Fruit fly (Drosophila melanogaster) whole organism, embryonic: ENCODE measurements around the gene CG31265.

Experiments
- CG10209 ChIP-seq: fragments of 200-800 bp; sonication (Bioruptor generic); optimal IDR thresholded peaks from 3 replicates; lab custom pipeline; 2017; ENCODE audit warnings: missing biosample characterization, mild to moderate bottlenecking, missing genetic modification characterization, missing genetic modification reagents
- CG10462 ChIP-seq: fragments of 200-800 bp; sonication (Bioruptor generic); optimal IDR thresholded peaks from 2 replicates; lab custom pipeline; 2016; ENCODE audit warnings: missing biosample characterization, missing genetic modification characterization
- CG10543 ChIP-seq: fragments of 200-800 bp; sonication (Bioruptor generic); optimal IDR thresholded peaks from 3 replicates; lab custom pipeline; 2017; ENCODE audit warnings: missing biosample characterization, mild to moderate bottlenecking, missing genetic modification characterization, moderate library complexity
- CG11085 ChIP-seq: fragments of 200-800 bp; sonication (Bioruptor generic); IDR thresholded peaks from 2 replicates; pipeline ENCODE4 v1.3.6; 2022; ENCODE audit warnings: missing biosample characterization, missing genetic modification characterization
- CG11560 ChIP-seq: fragments of 200-800 bp; sonication (Bioruptor generic); IDR thresholded peaks from 3 replicates; pipeline ENCODE4 v1.3.6; 2022; ENCODE audit warnings: missing biosample characterization, missing genetic modification characterization
- CG12942 ChIP-seq: fragments of 200-800 bp; sonication (Bioruptor generic); optimal IDR thresholded peaks from 3 replicates; lab custom pipeline; 2016; ENCODE audit warnings: missing biosample characterization, missing genetic modification characterization
- CG13775 ChIP-seq: fragments of 200-800 bp; sonication (Bioruptor generic); optimal IDR thresholded peaks from 3 replicates; lab custom pipeline; 2017; ENCODE audit warnings: missing biosample characterization, mild to moderate bottlenecking, missing genetic modification characterization
- CG15269 ChIP-seq: fragments of 200-800 bp; sonication (Bioruptor generic); optimal IDR thresholded peaks from 2 replicates; lab custom pipeline; 2018; ENCODE audit warnings: missing biosample characterization, mild to moderate bottlenecking, missing genetic modification characterization, moderate library complexity
- CG16863 ChIP-seq: fragments of 200-800 bp; sonication (Bioruptor generic); optimal IDR thresholded peaks from 3 replicates; lab custom pipeline; 2016; ENCODE audit warnings: missing biosample characterization, missing genetic modification characterization
- CG17829 ChIP-seq: fragments of 200-800 bp; optimal IDR thresholded peaks from 2 replicates; lab custom pipeline; 2019; ENCODE audit warnings: missing biosample characterization, mild to moderate bottlenecking, missing genetic modification characterization, moderate library complexity
- CG18262 ChIP-seq: fragments of 200-800 bp; optimal IDR thresholded peaks from 3 replicates; lab custom pipeline; 2019; ENCODE audit warnings: missing biosample characterization, mild to moderate bottlenecking, missing genetic modification characterization, moderate library complexity
- CG2116 ChIP-seq: fragments of 200-800 bp; sonication (Bioruptor generic); optimal IDR thresholded peaks from 3 replicates; lab custom pipeline; 2018; ENCODE audit warnings: missing biosample characterization, mild to moderate bottlenecking, missing genetic modification characterization
- CG30431 ChIP-seq: fragments of 200-800 bp; sonication (Bioruptor generic); optimal IDR thresholded peaks from 2 replicates; lab custom pipeline; 2017; ENCODE audit warnings: missing biosample characterization, missing genetic modification characterization
- CG3838 ChIP-seq: fragments of 200-800 bp; sonication (Bioruptor generic); optimal IDR thresholded peaks from 3 replicates; lab custom pipeline; 2016; ENCODE audit warnings: missing biosample characterization, missing genetic modification characterization
- CG4730 ChIP-seq: fragments of 200-800 bp; sonication (Bioruptor generic); IDR thresholded peaks from 2 replicates; pipeline ENCODE4 v1.3.6; 2022; ENCODE audit warnings: missing biosample characterization, missing genetic modification characterization
- CG4820 ChIP-seq: fragments of 200-800 bp; sonication (Bioruptor generic); optimal IDR thresholded peaks from 3 replicates; lab custom pipeline; 2016; ENCODE audit warnings: missing biosample characterization, missing genetic modification characterization
- CG6683 ChIP-seq: fragments of 200-800 bp; sonication (Bioruptor generic); optimal IDR thresholded peaks from 2 replicates; lab custom pipeline; 2017; ENCODE audit warnings: missing biosample characterization, mild to moderate bottlenecking, missing genetic modification characterization, missing genetic modification reagents
- CG7271 ChIP-seq: fragments of 200-800 bp; sonication (Bioruptor generic); optimal IDR thresholded peaks from 2 replicates; lab custom pipeline; 2018; ENCODE audit warnings: missing biosample characterization, mild to moderate bottlenecking, missing genetic modification characterization, moderate library complexity
- CG7987 ChIP-seq: fragments of 200-800 bp; sonication (Bioruptor generic); optimal IDR thresholded peaks from 2 replicates; lab custom pipeline; 2018; ENCODE audit warnings: missing biosample characterization, mild to moderate bottlenecking, missing genetic modification characterization, moderate library complexity
- CG8281 ChIP-seq: fragments of 200-800 bp; sonication (Bioruptor generic); optimal IDR thresholded peaks from 2 replicates; lab custom pipeline; 2018; ENCODE audit warnings: missing biosample characterization, mild to moderate bottlenecking, missing genetic modification characterization, moderate library complexity
- CG8290 ChIP-seq, 3 experiments: fragments of 200-800 bp; sonication (Bioruptor generic); optimal IDR thresholded peaks; 2 replicates each; lab custom pipeline; 2016 to 2019; ENCODE audit warnings: missing biosample characterization in 3 of 3, missing genetic modification characterization in 3 of 3, mild to moderate bottlenecking in 2 of 3, moderate library complexity in 1 of 3
- CG8388 ChIP-seq: fragments of 200-800 bp; sonication (Bioruptor generic); optimal IDR thresholded peaks from 2 replicates; lab custom pipeline; 2019; ENCODE audit warnings: missing biosample characterization, mild to moderate bottlenecking, missing genetic modification characterization, moderate library complexity
- CG9797 ChIP-seq: fragments of 200-800 bp; sonication (Bioruptor generic); optimal IDR thresholded peaks from 3 replicates; lab custom pipeline; 2018; ENCODE audit warnings: missing biosample characterization, mild to moderate bottlenecking, missing genetic modification characterization
- Dfd ChIP-seq, 2 experiments: fragments of >200 bp; optimal IDR thresholded peaks; 2 replicates each; lab custom pipeline; 2017; ENCODE audit warnings: missing biosample characterization in 2 of 2, missing genetic modification characterization in 2 of 2
- Hsf ChIP-seq: fragments of 200-800 bp; sonication (Bioruptor generic); optimal IDR thresholded peaks from 3 replicates; lab custom pipeline; 2016; ENCODE audit warnings: missing biosample characterization, missing genetic modification characterization
- Lim3 ChIP-seq: fragments of 200-800 bp; sonication (Bioruptor generic); IDR thresholded peaks from 2 replicates; pipeline ENCODE4 v1.3.6; 2022; ENCODE audit warnings: missing biosample characterization, missing genetic modification characterization
- MTF-1 ChIP-seq: fragments of 200-800 bp; sonication (Bioruptor generic); optimal IDR thresholded peaks from 2 replicates; lab custom pipeline; 2018; ENCODE audit warnings: missing biosample characterization, mild to moderate bottlenecking, missing genetic modification characterization, borderline replicate concordance
- Meics ChIP-seq: fragments of 200-800 bp; sonication (Bioruptor generic); optimal IDR thresholded peaks from 2 replicates; lab custom pipeline; 2017; ENCODE audit warnings: missing biosample characterization, mild to moderate bottlenecking, missing genetic modification characterization
- Neu2 ChIP-seq: fragments of 200-800 bp; sonication (Bioruptor generic); optimal IDR thresholded peaks from 3 replicates; lab custom pipeline; 2016; ENCODE audit warnings: missing biosample characterization, missing genetic modification characterization, borderline replicate concordance
- Six4 ChIP-seq: fragments of 200-800 bp; sonication (Bioruptor generic); optimal IDR thresholded peaks from 2 replicates; lab custom pipeline; 2016; ENCODE audit warnings: missing biosample characterization, missing genetic modification characterization
- Spps ChIP-seq: fragments of 200-800 bp; sonication (Bioruptor generic); optimal IDR thresholded peaks from 2 replicates; lab custom pipeline; 2018; ENCODE audit warnings: missing biosample characterization, mild to moderate bottlenecking, missing genetic modification characterization
- Trl ChIP-seq, 3 experiments: fragments of >200 bp in 2 of 3; fragments of 200-800 bp in 1 of 3; sonication (Bioruptor generic) in 1 of 3; optimal IDR thresholded peaks; 2 replicates in 1 of 3; 3 replicates in 2 of 3; lab custom pipeline; 2016 to 2017; ENCODE audit warnings: missing biosample characterization in 1 of 3, missing genetic modification characterization in 1 of 3
- ap ChIP-seq: fragments of 200-800 bp; sonication (Bioruptor generic); IDR thresholded peaks from 2 replicates; pipeline ENCODE4 v1.3.6; 2022; ENCODE audit warnings: missing biosample characterization, missing genetic modification characterization
- ato ChIP-seq: fragments of 200-800 bp; sonication (Bioruptor generic); IDR thresholded peaks from 2 replicates; pipeline ENCODE4 v1.3.6; 2022; ENCODE audit warnings: missing biosample characterization, missing genetic modification characterization; ENCODE audit not compliant: partially characterized antibody
- az2 ChIP-seq: fragments of 200-800 bp; sonication (Bioruptor generic); optimal IDR thresholded peaks from 3 replicates; lab custom pipeline; 2016; ENCODE audit warnings: missing biosample characterization, missing genetic modification characterization
- bcd ChIP-seq: fragments of 200-800 bp; sonication (Bioruptor generic); optimal IDR thresholded peaks from 2 replicates; lab custom pipeline; 2017; ENCODE audit warnings: missing biosample characterization, mild to moderate bottlenecking, missing genetic modification characterization
- caup ChIP-seq: fragments of 200-800 bp; sonication (Bioruptor generic); optimal IDR thresholded peaks from 3 replicates; lab custom pipeline; 2017; ENCODE audit warnings: missing biosample characterization, mild to moderate bottlenecking, missing genetic modification characterization, moderate library complexity; ENCODE audit not compliant: severe bottlenecking
- dmrt99B ChIP-seq: fragments of 200-800 bp; sonication (Bioruptor generic); optimal IDR thresholded peaks from 2 replicates; lab custom pipeline; 2018; ENCODE audit warnings: missing biosample characterization, mild to moderate bottlenecking, missing genetic modification characterization, moderate library complexity
- emc ChIP-seq: fragments of 200-800 bp; sonication (Bioruptor generic); optimal IDR thresholded peaks from 2 replicates; lab custom pipeline; 2016; ENCODE audit warnings: missing biosample characterization, missing genetic modification characterization
- gfzf ChIP-seq: fragments of 200-800 bp; sonication (Bioruptor generic); optimal IDR thresholded peaks from 2 replicates; lab custom pipeline; 2016; ENCODE audit warnings: missing biosample characterization, mild to moderate bottlenecking, missing genetic modification characterization, moderate library complexity
- lilli ChIP-seq: fragments of 200-800 bp; sonication (Bioruptor generic); optimal IDR thresholded peaks from 3 replicates; lab custom pipeline; 2016; ENCODE audit warnings: missing biosample characterization, missing genetic modification characterization
- rib ChIP-seq: fragments of 200-800 bp; sonication (Bioruptor generic); IDR thresholded peaks from 2 replicates; pipeline ENCODE4 v1.3.6; 2022; ENCODE audit warnings: missing biosample characterization, missing genetic modification characterization
- run ChIP-seq: fragments of 200-800 bp; sonication (Bioruptor generic); optimal IDR thresholded peaks from 3 replicates; lab custom pipeline; 2018; ENCODE audit warnings: missing biosample characterization, mild to moderate bottlenecking, missing genetic modification characterization
- sd ChIP-seq: fragments of 200-800 bp; sonication (Bioruptor generic); optimal IDR thresholded peaks from 3 replicates; lab custom pipeline; 2018; ENCODE audit warnings: missing biosample characterization, mild to moderate bottlenecking, missing genetic modification characterization, moderate library complexity
- slp2 ChIP-seq: fragments of 200-800 bp; sonication (Bioruptor generic); optimal IDR thresholded peaks from 2 replicates; lab custom pipeline; 2016; ENCODE audit warnings: missing biosample characterization, missing genetic modification characterization
- so ChIP-seq: fragments of 200-800 bp; sonication (Bioruptor generic); IDR thresholded peaks from 3 replicates; pipeline ENCODE4 v1.3.6; 2022; ENCODE audit warnings: missing biosample characterization, missing genetic modification characterization
- tna ChIP-seq: fragments of 200-800 bp; sonication (Bioruptor generic); IDR thresholded peaks from 2 replicates; pipeline ENCODE4 v1.3.6; 2022; ENCODE audit warnings: missing biosample characterization, missing genetic modification characterization; ENCODE audit not compliant: partially characterized antibody
- trem ChIP-seq: fragments of 200-800 bp; optimal IDR thresholded peaks from 3 replicates; lab custom pipeline; 2019; ENCODE audit warnings: missing biosample characterization, mild to moderate bottlenecking, missing genetic modification characterization, moderate library complexity
- zf30C ChIP-seq: fragments of 200-800 bp; sonication (Bioruptor generic); optimal IDR thresholded peaks from 3 replicates; lab custom pipeline; 2018; ENCODE audit warnings: missing biosample characterization, mild to moderate bottlenecking, missing genetic modification characterization

Gene CG31265

dm6 chr3R:17149080-17149746, 21.2 kb downstream of the CG31265 start, which contains the start of the genes m-cup and Det (continued):
- no peak for TF ChIP-seq so
- TF ChIP-seq MTF-1, result no peak
- TF ChIP-seq CG4730 (GFP tag; lab: Robert Waterston, UW), result no peak
- no peak for TF ChIP-seq CG30431 (GFP tag; lab: Kevin White, UChicago)
- peak; percentile 36 for TF ChIP-seq lilli (GFP tag; lab: Kevin White, UChicago)
- no peak for TF ChIP-seq Dfd (GFP tag; optimal IDR thresholded peaks at IDR 0.05; lab: Kevin White, UChicago)
- TF ChIP-seq CG13775 (GFP tag; lab: Kevin White, UChicago), result peak; percentile 24
- no peak for TF ChIP-seq Spps (tag; lab: Kevin White, UChicago)
- no peak for TF ChIP-seq Trl (optimal IDR thresholded peaks at IDR 0.05; lab: Kevin White, UChicago)
- TF ChIP-seq Trl (GFP tag; optimal IDR thresholded peaks at IDR 0.05; lab: Kevin White, UChicago), result peak; percentile 16
- no peak for TF ChIP-seq Six4 (GFP tag; lab: Kevin White, UChicago)
- no peak for TF ChIP-seq az2
- peak; percentile 26 for TF ChIP-seq CG7271 (tag; lab: Kevin White, UChicago)
- TF ChIP-seq CG10462, result no peak
- TF ChIP-seq ato (GFP tag; lab: Robert Waterston, UW), result no peak
- no peak for TF ChIP-seq Lim3 (GFP tag; lab: Robert Waterston, UW)
- no peak for TF ChIP-seq caup (GFP tag; lab: Kevin White, UChicago)
- no peak for TF ChIP-seq ap (GFP tag; lab: Robert Waterston, UW)
- TF ChIP-seq gfzf (GFP tag; lab: Kevin White, UChicago), result peak; percentile 18
- no peak for TF ChIP-seq CG10209 (GFP tag; lab: Kevin White, UChicago)
- no peak for TF ChIP-seq Neu2 (GFP tag; lab: Kevin White, UChicago)
- no peak for TF ChIP-seq CG8290 (GFP tag; optimal IDR thresholded peaks at IDR 0.05; lab: Kevin White, UChicago)
- TF ChIP-seq CG8290 (tag; optimal IDR thresholded peaks at IDR 0.05; lab: Kevin White, UChicago), result no peak
- no peak for TF ChIP-seq CG8281 (tag; lab: Kevin White, UChicago)
- peak; percentile 44 for TF ChIP-seq zf30C (GFP tag; lab: Kevin White, UChicago)
- no peak for TF ChIP-seq slp2
- TF ChIP-seq CG9797 (GFP tag; lab: Kevin White, UChicago), result peak; percentile 47
- TF ChIP-seq rib (GFP tag; lab: Robert Waterston, UW), result no peak
- peak; percentile 3 for TF ChIP-seq CG18262 (tag; lab: Kevin White, UChicago)
- no peak for TF ChIP-seq CG15269
- TF ChIP-seq bcd, result no peak
- no peak for TF ChIP-seq CG11085 (GFP tag; lab: Robert Waterston, UW)
- TF ChIP-seq CG8388 (GFP tag; lab: Kevin White, UChicago), result no peak
- TF ChIP-seq sd, result no peak
- no peak for TF ChIP-seq dmrt99B (tag; lab: Kevin White, UChicago)
- TF ChIP-seq tna, result no peak
- TF ChIP-seq CG2116, result peak; percentile 86
- peak; percentile 5 for TF ChIP-seq CG4820 (GFP tag; lab: Kevin White, UChicago)
- peak; percentile 71 for TF ChIP-seq trem (tag; lab: Kevin White, UChicago)
- peak; percentile 24 for TF ChIP-seq CG10543 (GFP tag; lab: Kevin White, UChicago)
- no peak for TF ChIP-seq emc (GFP tag; lab: Kevin White, UChicago)
- TF ChIP-seq CG17829 (tag; lab: Kevin White, UChicago), result peak; percentile 37
- no peak for TF ChIP-seq CG12942 (GFP tag; lab: Kevin White, UChicago)
- no peak for TF ChIP-seq CG6683
- no peak for TF ChIP-seq Hsf
- no peak for TF ChIP-seq CG3838 (GFP tag; lab: Kevin White, UChicago)
- TF ChIP-seq CG11560 (tag; lab: Robert Waterston, UW), result no peak
- no peak for TF ChIP-seq Meics (GFP tag; lab: Kevin White, UChicago)
- peak; percentile 15 for TF ChIP-seq CG7987 (GFP tag; lab: Kevin White, UChicago)
- no peak for TF ChIP-seq run (tag; lab: Kevin White, UChicago)
- TF ChIP-seq CG16863 (GFP tag; lab: Kevin White, UChicago), result no peak
